Fruit fly (Drosophila melanogaster) whole organism, pupa: Measurements from ENCODE around the gene CG10208.

Experiments used
- CG10348 ChIP-seq: fragments of 200-800 bp; sonication (Bioruptor generic); IDR thresholded peaks from 2 replicates; pipeline ENCODE4 v1.3.6; 2022; ENCODE audit warnings: missing biosample characterization, missing genetic modification characterization
- CG12605 ChIP-seq: fragments of 200-800 bp; sonication (Bioruptor generic); IDR thresholded peaks from 2 replicates; pipeline ENCODE4 v1.3.6; 2022; ENCODE audit warnings: missing biosample characterization, missing genetic modification characterization
- CG13204 ChIP-seq: fragments of 200-800 bp; sonication (Bioruptor generic); optimal IDR thresholded peaks from 2 replicates; lab custom pipeline; 2018; ENCODE audit warnings: missing biosample characterization, mild to moderate bottlenecking, missing genetic modification characterization, moderate library complexity
- CG14655 ChIP-seq: fragments of 200-800 bp; sonication (Bioruptor generic); optimal IDR thresholded peaks from 3 replicates; lab custom pipeline; 2017; ENCODE audit warnings: mild to moderate bottlenecking, missing biosample characterization, missing genetic modification reagents, missing genetic modification characterization
- CG15710 ChIP-seq: fragments of 200-800 bp; sonication (Bioruptor generic); optimal IDR thresholded peaks from 2 replicates; lab custom pipeline; 2018; ENCODE audit warnings: missing biosample characterization, mild to moderate bottlenecking, missing genetic modification characterization, moderate library complexity
- CG17806 ChIP-seq: fragments of 200-800 bp; sonication (Bioruptor generic); optimal IDR thresholded peaks from 2 replicates; lab custom pipeline; 2018; ENCODE audit warnings: missing biosample characterization, mild to moderate bottlenecking, missing genetic modification characterization, moderate library complexity
- CG32121 ChIP-seq: fragments of 200-800 bp; sonication (Bioruptor generic); IDR thresholded peaks from 2 replicates; pipeline ENCODE4 v1.3.6; 2022; ENCODE audit warnings: missing biosample characterization, missing genetic modification characterization
- CG34367 ChIP-seq: fragments of 200-800 bp; sonication (Bioruptor generic); optimal IDR thresholded peaks from 2 replicates; lab custom pipeline; 2018; ENCODE audit warnings: missing biosample characterization, mild to moderate bottlenecking, missing genetic modification characterization
- CG4496 ChIP-seq: fragments of 200-800 bp; sonication (Bioruptor generic); IDR thresholded peaks from 3 replicates; pipeline ENCODE4 v1.3.6; 2022; ENCODE audit warnings: missing biosample characterization, missing genetic modification characterization
- CG8159 ChIP-seq: fragments of 200-800 bp; sonication (Bioruptor generic); optimal IDR thresholded peaks from 3 replicates; lab custom pipeline; 2018; ENCODE audit warnings: missing biosample characterization, mild to moderate bottlenecking, missing genetic modification characterization, moderate library complexity
- CG8301 ChIP-seq: fragments of 200-800 bp; sonication (Bioruptor generic); optimal IDR thresholded peaks from 2 replicates; lab custom pipeline; 2018; ENCODE audit warnings: missing biosample characterization, mild to moderate bottlenecking, missing genetic modification characterization
- CG9948 ChIP-seq: fragments of 200-800 bp; sonication (Bioruptor generic); optimal IDR thresholded peaks from 2 replicates; lab custom pipeline; 2018; ENCODE audit warnings: missing biosample characterization, mild to moderate bottlenecking, missing genetic modification characterization, moderate library complexity
- D1 ChIP-seq: fragments of 200-800 bp; sonication (Bioruptor generic); optimal IDR thresholded peaks from 2 replicates; lab custom pipeline; 2018; ENCODE audit warnings: missing biosample characterization, mild to moderate bottlenecking, missing genetic modification characterization, moderate library complexity
- EcR ChIP-seq: fragments of 200-800 bp; sonication (Bioruptor generic); optimal IDR thresholded peaks from 3 replicates; lab custom pipeline; 2019; ENCODE audit warnings: missing biosample characterization, missing genetic modification characterization, mild to moderate bottlenecking, moderate library complexity, missing genetic modification reagents
- Ets98B ChIP-seq: fragments of 200-800 bp; sonication (Bioruptor generic); IDR thresholded peaks from 2 replicates; pipeline ENCODE4 v1.3.6; 2022; ENCODE audit warnings: missing biosample characterization, missing genetic modification characterization
- Pif1A ChIP-seq: fragments of 200-800 bp; sonication (Bioruptor generic); optimal IDR thresholded peaks from 3 replicates; lab custom pipeline; 2016; ENCODE audit warnings: missing biosample characterization, missing genetic modification characterization
- Pif1B ChIP-seq: fragments of 200-800 bp; sonication (Bioruptor generic); optimal IDR thresholded peaks from 3 replicates; lab custom pipeline; 2016; ENCODE audit warnings: missing biosample characterization, missing genetic modification characterization
- Snoo ChIP-seq: fragments of 200-800 bp; sonication (Bioruptor generic); optimal IDR thresholded peaks from 3 replicates; lab custom pipeline; 2017; ENCODE audit warnings: missing biosample characterization, mild to moderate bottlenecking, missing genetic modification characterization, inconsistent platforms
- fd96Ca ChIP-seq: fragments of 200-800 bp; sonication (Bioruptor generic); IDR thresholded peaks from 3 replicates; pipeline ENCODE4 v1.3.6; 2022; ENCODE audit warnings: missing biosample characterization, missing genetic modification characterization
- gl ChIP-seq: fragments of 200-800 bp; sonication (Bioruptor generic); optimal IDR thresholded peaks from 2 replicates; lab custom pipeline; 2018; ENCODE audit warnings: missing biosample characterization, mild to moderate bottlenecking, missing genetic modification characterization
- rn ChIP-seq: fragments of 200-800 bp; sonication (Bioruptor generic); IDR thresholded peaks from 2 replicates; pipeline ENCODE4 v1.3.6; 2022; ENCODE audit warnings: missing biosample characterization, missing genetic modification characterization

CG10208 gene

dm6 chr3R:23782456-23783402 lies 8.8 kb upstream of the CG10208 start:
- TF ChIP-seq CG14655 (GFP tag; lab: Kevin White, UChicago): peak; percentile 96
- TF ChIP-seq Ets98B (GFP tag; lab: Robert Waterston, UW): peak; percentile 92
- TF ChIP-seq rn (GFP tag; lab: Robert Waterston, UW): peak; percentile 80
- peak; percentile 95 for TF ChIP-seq CG8301 (tag; lab: Kevin White, UChicago)
- TF ChIP-seq CG17806 (tag; lab: Kevin White, UChicago): peak; percentile 93
- peak; percentile 92 for TF ChIP-seq CG9948
- TF ChIP-seq Pif1B: peak; percentile 95
- peak; percentile 29 for TF ChIP-seq CG13204 (GFP tag; lab: Kevin White, UChicago)
- TF ChIP-seq CG8159: peak; percentile 89
- TF ChIP-seq CG32121 (GFP tag; lab: Robert Waterston, UW): peak; percentile 90
- TF ChIP-seq CG4496 (GFP tag; lab: Robert Waterston, UW): peak; percentile 94
- TF ChIP-seq D1 (tag; lab: Kevin White, UChicago): no peak
- TF ChIP-seq CG15710 (tag; lab: Kevin White, UChicago): peak; percentile 84
- TF ChIP-seq fd96Ca: peak; percentile 93
- TF ChIP-seq Snoo (tag; lab: Kevin White, UChicago): peak; percentile 75
- TF ChIP-seq EcR: peak; percentile 45
- TF ChIP-seq CG34367 (tag; lab: Kevin White, UChicago): peak; percentile 89
- TF ChIP-seq gl: peak; percentile 62
- TF ChIP-seq CG12605: peak; percentile 85
- TF ChIP-seq CG10348: peak; percentile 69
- peak; percentile 91 for TF ChIP-seq Pif1A

- TF ChIP-seq CG8301 (tag; lab: Kevin White, UChicago): peak; percentile 70
- TF ChIP-seq Pif1B: peak; percentile 43
- TF ChIP-seq CG9948: peak; percentile 77
- TF ChIP-seq rn (GFP tag; lab: Robert Waterston, UW): peak; percentile 85
- peak; percentile 18 for TF ChIP-seq EcR
- peak; percentile 62; the same call in 1 of the 2 replicates for TF ChIP-seq CG32121 (GFP tag; lab: Robert Waterston, UW)
- no peak for TF ChIP-seq D1 (tag; lab: Kevin White, UChicago)
- peak; percentile 71 for TF ChIP-seq Snoo (tag; lab: Kevin White, UChicago)
- TF ChIP-seq CG13204 (GFP tag; lab: Kevin White, UChicago): peak; percentile 39
- TF ChIP-seq CG14655 (GFP tag; lab: Kevin White, UChicago): peak; percentile 72
- peak; percentile 65 for TF ChIP-seq CG34367 (tag; lab: Kevin White, UChicago)
- TF ChIP-seq CG15710 (tag; lab: Kevin White, UChicago): peak; percentile 80
- TF ChIP-seq CG8159: peak; percentile 84
- no peak for TF ChIP-seq Pif1A
- TF ChIP-seq fd96Ca: peak; percentile 79
- TF ChIP-seq CG4496 (GFP tag; lab: Robert Waterston, UW): peak; percentile 90
- TF ChIP-seq Ets98B (GFP tag; lab: Robert Waterston, UW): peak; percentile 80
- TF ChIP-seq CG10348: peak; percentile 67; the same call in 1 of the 2 replicates
- TF ChIP-seq CG17806 (tag; lab: Kevin White, UChicago): peak; percentile 77
- peak; percentile 21 for TF ChIP-seq gl
- no peak for TF ChIP-seq CG12605
These were observed 7.6 kb upstream of the CG10208 start, which contains the start of the genes Nup98-96 and mbc for dm6 chr3R:23781466-23781935. TSS of gene Nup98-96 (minus strand) at chr3R:23781621. TSS of gene mbc (plus strand) at chr3R:23781765.

dm6 chr3R:23780757-23781156 lies 6.8 kb upstream of the CG10208 start:
- TF ChIP-seq rn (GFP tag; lab: Robert Waterston, UW): no peak
- no peak for TF ChIP-seq EcR
- no peak for TF ChIP-seq gl
- no peak for TF ChIP-seq CG10348
- TF ChIP-seq CG15710 (tag; lab: Kevin White, UChicago): no peak
- no peak for TF ChIP-seq CG9948
- no peak for TF ChIP-seq CG13204 (GFP tag; lab: Kevin White, UChicago)
- no peak for TF ChIP-seq CG8159
- TF ChIP-seq CG17806 (tag; lab: Kevin White, UChicago): no peak
- TF ChIP-seq Ets98B (GFP tag; lab: Robert Waterston, UW): no peak

dm6 chr3R:23772808-23773207 lies 1.1 kb downstream of the CG10208 start, which contains the start of gene tst:
TSS of gene tst (minus strand) at chr3R:23772859.
- TF ChIP-seq D1 (tag; lab: Kevin White, UChicago) (no peak), Snoo (tag; lab: Kevin White, UChicago) (peak; percentile 87), CG8301 (tag; lab: Kevin White, UChicago) (peak; percentile 82), CG32121 (GFP tag; lab: Robert Waterston, UW) (peak; percentile 95), CG4496 (GFP tag; lab: Robert Waterston, UW) (peak; percentile 94), CG14655 (GFP tag; lab: Kevin White, UChicago) (peak; percentile 91), fd96Ca (peak; percentile 94), Pif1B (no peak), gl (peak; percentile 49), CG34367 (tag; lab: Kevin White, UChicago) (peak; percentile 80), Ets98B (GFP tag; lab: Robert Waterston, UW) (peak; percentile 95), EcR (no peak), CG10348 (peak; percentile 76), CG17806 (tag; lab: Kevin White, UChicago) (peak; percentile 89), Pif1A (no peak), CG12605 (peak; percentile 84), CG9948 (peak; percentile 87), rn (GFP tag; lab: Robert Waterston, UW) (peak; percentile 95), CG8159 (peak; percentile 87), CG13204 (GFP tag; lab: Kevin White, UChicago) (no peak), CG15710 (tag; lab: Kevin White, UChicago) (peak; percentile 89)

- TF ChIP-seq CG34367 (tag; lab: Kevin White, UChicago) (peak; percentile 14), Snoo (tag; lab: Kevin White, UChicago) (peak; percentile 48), gl (peak; percentile 26), Pif1B (no peak), D1 (tag; lab: Kevin White, UChicago) (no peak), CG15710 (tag; lab: Kevin White, UChicago) (peak; percentile 55), EcR (no peak), fd96Ca (peak; percentile 67; the same call in 1 of the 3 replicates), CG32121 (GFP tag; lab: Robert Waterston, UW) (peak; percentile 65), CG9948 (peak; percentile 29), CG4496 (GFP tag; lab: Robert Waterston, UW) (peak; percentile 75), CG10348 (no peak), CG8301 (tag; lab: Kevin White, UChicago) (peak; percentile 62), CG17806 (tag; lab: Kevin White, UChicago) (peak; percentile 51), CG13204 (GFP tag; lab: Kevin White, UChicago) (no peak), CG8159 (peak; percentile 61), Pif1A (no peak), Ets98B (GFP tag; lab: Robert Waterston, UW) (peak; percentile 64), CG12605 (peak; percentile 34; the same call in 1 of the 2 replicates), rn (GFP tag; lab: Robert Waterston, UW) (no peak), CG14655 (GFP tag; lab: Kevin White, UChicago) (no peak)
- TF ChIP-seq, all 21 proteins: peak for 13
These were observed 6.5 kb downstream of the CG10208 start, which contains the start of the genes CG10214 and CG10375 for dm6 chr3R:23767417-23767853. TSS of gene CG10214 (minus strand) at chr3R:23767488. TSS of gene CG10375 (plus strand) at chr3R:23767712.
